Fruit fly (Drosophila melanogaster): Measurements from ENCODE around the gene CG13965.
A peak's percentile ranks its signal among the peaks of the same experiment; 100 is the strongest.

The CG13965 gene

dm6 chr2L:19962252-19962729, at the start of gene CG13965, which contains the start of gene CG16772:
Gene CG13965, minus strand, starts transcription at chr2L:19962352.
Gene CG16772, plus strand, starts transcription at chr2L:19962679.
- TF ChIP-seq Pif1A (GFP tag; optimal IDR thresholded peaks at IDR 0.05), result no peak
- TF ChIP-seq CG8301 (tag; optimal IDR thresholded peaks at IDR 0.05), result no peak
- TF ChIP-seq CG13204 (GFP tag; optimal IDR thresholded peaks at IDR 0.05), result no peak
- TF ChIP-seq gl (tag; optimal IDR thresholded peaks at IDR 0.05), result no peak
- no peak for TF ChIP-seq Ets98B (GFP tag; IDR thresholded peaks at IDR 0.05)
- no peak for TF ChIP-seq rn (GFP tag; IDR thresholded peaks at IDR 0.05)
- TF ChIP-seq CG10348 (GFP tag; IDR thresholded peaks at IDR 0.05), result no peak
- no peak for TF ChIP-seq CG9948 (tag; optimal IDR thresholded peaks at IDR 0.05)
- no peak for TF ChIP-seq CG32121 (GFP tag; IDR thresholded peaks at IDR 0.05)
- no peak for TF ChIP-seq CG34367 (tag; optimal IDR thresholded peaks at IDR 0.05)
- no peak for TF ChIP-seq fd96Ca (GFP tag; IDR thresholded peaks at IDR 0.05)
- TF ChIP-seq CG12605 (GFP tag; IDR thresholded peaks at IDR 0.05), result no peak
- no peak for TF ChIP-seq Pif1B (GFP tag; optimal IDR thresholded peaks at IDR 0.05)
- no peak for TF ChIP-seq CG17806 (tag; optimal IDR thresholded peaks at IDR 0.05)
- no peak for TF ChIP-seq CG8159 (tag; optimal IDR thresholded peaks at IDR 0.05)
- no peak for TF ChIP-seq CG14655 (GFP tag; optimal IDR thresholded peaks at IDR 0.05)
- no peak for TF ChIP-seq CG15710 (tag; optimal IDR thresholded peaks at IDR 0.05)
- no peak for TF ChIP-seq Snoo (tag; optimal IDR thresholded peaks at IDR 0.05)

DNA sequence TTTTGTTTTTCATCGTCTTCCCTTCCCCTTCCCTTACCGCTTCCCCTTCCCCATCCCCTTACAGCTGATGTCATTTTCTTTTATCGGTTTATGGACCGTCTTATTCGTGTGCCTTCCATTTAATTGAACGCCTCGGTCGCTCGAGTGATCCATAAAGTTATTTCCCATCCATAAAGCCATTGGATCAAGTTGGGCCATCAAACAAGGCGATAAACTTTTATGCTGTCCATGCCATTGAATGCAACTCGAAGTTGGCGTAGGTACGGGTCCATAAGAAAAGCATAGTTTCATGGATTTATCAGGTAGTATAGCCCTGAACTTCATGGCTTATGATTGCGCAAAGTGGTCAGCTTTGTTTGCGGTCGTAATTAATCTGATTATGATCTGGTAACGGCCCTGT, 42.9 kb upstream of the CG13965 start:
- TF ChIP-seq Snoo (tag; optimal IDR thresholded peaks at IDR 0.05) (no peak), CG8159 (tag; optimal IDR thresholded peaks at IDR 0.05) (no peak), CG15710 (tag; optimal IDR thresholded peaks at IDR 0.05) (no peak), Pif1B (GFP tag; optimal IDR thresholded peaks at IDR 0.05) (no peak), Pif1A (GFP tag; optimal IDR thresholded peaks at IDR 0.05) (no peak), D1 (tag; optimal IDR thresholded peaks at IDR 0.05) (no peak), CG13204 (GFP tag; optimal IDR thresholded peaks at IDR 0.05) (no peak), CG14655 (GFP tag; optimal IDR thresholded peaks at IDR 0.05) (no peak), gl (tag; optimal IDR thresholded peaks at IDR 0.05) (no peak), rn (GFP tag; IDR thresholded peaks at IDR 0.05) (no peak), CG8301 (tag; optimal IDR thresholded peaks at IDR 0.05) (no peak), CG9948 (tag; optimal IDR thresholded peaks at IDR 0.05) (no peak), CG12605 (GFP tag; IDR thresholded peaks at IDR 0.05) (no peak), Ets98B (GFP tag; IDR thresholded peaks at IDR 0.05) (no peak), fd96Ca (GFP tag; IDR thresholded peaks at IDR 0.05) (no peak), EcR (GFP tag; optimal IDR thresholded peaks at IDR 0.05) (no peak), CG32121 (GFP tag; IDR thresholded peaks at IDR 0.05) (no peak), CG10348 (GFP tag; IDR thresholded peaks at IDR 0.05) (no peak), CG17806 (tag; optimal IDR thresholded peaks at IDR 0.05) (no peak)

- TF ChIP-seq CG9948 (tag; optimal IDR thresholded peaks at IDR 0.05), result no peak
- no peak for TF ChIP-seq rn (GFP tag; IDR thresholded peaks at IDR 0.05)
- TF ChIP-seq CG17806 (tag; optimal IDR thresholded peaks at IDR 0.05), result no peak
- TF ChIP-seq CG10348 (GFP tag; IDR thresholded peaks at IDR 0.05), result no peak
- TF ChIP-seq Pif1A (GFP tag; optimal IDR thresholded peaks at IDR 0.05), result no peak
- TF ChIP-seq CG12605 (GFP tag; IDR thresholded peaks at IDR 0.05), result no peak
- no peak for TF ChIP-seq gl (tag; optimal IDR thresholded peaks at IDR 0.05)
- TF ChIP-seq CG4496 (GFP tag; IDR thresholded peaks at IDR 0.05), result no peak
- no peak for TF ChIP-seq D1 (tag; optimal IDR thresholded peaks at IDR 0.05)
- TF ChIP-seq Pif1B (GFP tag; optimal IDR thresholded peaks at IDR 0.05), result no peak
Observed at dm6 chr2L:20004341-20004740, 42.2 kb upstream of the CG13965 start.

DNA sequence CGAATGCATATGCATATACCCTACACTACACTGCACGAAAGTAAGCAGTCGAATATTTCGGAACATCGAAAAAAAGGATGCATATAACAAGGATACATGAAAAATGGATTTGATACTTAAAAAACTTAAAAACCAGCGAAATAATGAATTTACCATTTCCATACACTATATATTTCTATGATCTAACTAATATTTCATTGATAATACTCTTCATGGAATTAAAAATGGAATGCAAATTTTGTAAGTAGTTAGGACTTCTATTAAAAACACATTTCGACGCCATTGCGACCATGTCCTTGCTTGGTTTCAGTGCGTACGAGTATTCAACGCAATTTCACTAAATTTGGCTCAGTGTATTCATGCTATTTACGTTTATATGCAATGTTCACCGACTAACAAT, 39.9 kb upstream of the CG13965 start:
- TF ChIP-seq CG10348 (GFP tag; IDR thresholded peaks at IDR 0.05) (no peak), CG8159 (tag; optimal IDR thresholded peaks at IDR 0.05) (peak; percentile 69), CG17806 (tag; optimal IDR thresholded peaks at IDR 0.05) (peak; percentile 48), Snoo (tag; optimal IDR thresholded peaks at IDR 0.05) (peak; percentile 15), Ets98B (GFP tag; IDR thresholded peaks at IDR 0.05) (no peak), CG8301 (tag; optimal IDR thresholded peaks at IDR 0.05) (peak; percentile 43), D1 (tag; optimal IDR thresholded peaks at IDR 0.05) (no peak), EcR (GFP tag; optimal IDR thresholded peaks at IDR 0.05) (no peak), CG15710 (tag; optimal IDR thresholded peaks at IDR 0.05) (peak; percentile 57), CG9948 (tag; optimal IDR thresholded peaks at IDR 0.05) (peak; percentile 63), CG13204 (GFP tag; optimal IDR thresholded peaks at IDR 0.05) (no peak), Pif1A (GFP tag; optimal IDR thresholded peaks at IDR 0.05) (peak; percentile 42), Pif1B (GFP tag; optimal IDR thresholded peaks at IDR 0.05) (peak; percentile 48), fd96Ca (GFP tag; IDR thresholded peaks at IDR 0.05) (no peak), CG14655 (GFP tag; optimal IDR thresholded peaks at IDR 0.05) (peak; percentile 67), CG12605 (GFP tag; IDR thresholded peaks at IDR 0.05) (no peak)

- TF ChIP-seq CG4496 (GFP tag; IDR thresholded peaks at IDR 0.05), result no peak
- no peak for TF ChIP-seq CG14655 (GFP tag; optimal IDR thresholded peaks at IDR 0.05)
- no peak for TF ChIP-seq CG12605 (GFP tag; IDR thresholded peaks at IDR 0.05)
- no peak for TF ChIP-seq D1 (tag; optimal IDR thresholded peaks at IDR 0.05)
- TF ChIP-seq rn (GFP tag; IDR thresholded peaks at IDR 0.05), result no peak
- TF ChIP-seq Pif1B (GFP tag; optimal IDR thresholded peaks at IDR 0.05), result no peak
- TF ChIP-seq CG8159 (tag; optimal IDR thresholded peaks at IDR 0.05), result no peak
- no peak for TF ChIP-seq CG9948 (tag; optimal IDR thresholded peaks at IDR 0.05)
- no peak for TF ChIP-seq fd96Ca (GFP tag; IDR thresholded peaks at IDR 0.05)
Observed at dm6 chr2L:19998139-19998538, 36.0 kb upstream of the CG13965 start.

dm6 chr2L:19992427-19992998, 30.4 kb upstream of the CG13965 start:
- TF ChIP-seq Pif1B (GFP tag; optimal IDR thresholded peaks at IDR 0.05), result no peak
- no peak for TF ChIP-seq rn (GFP tag; IDR thresholded peaks at IDR 0.05)

All from whole organism, pupa.